Worm (Caenorhabditis elegans) whole organism, midembryonic: Measurements from ENCODE around the gene T19B10.2.

Experiments
- T22C8.4 ChIP-seq: fragments of 200-800 bp; sonication (Bioruptor generic); IDR thresholded peaks from 2 replicates; pipeline ENCODE4 v1.3.6; 2022; ENCODE audit warnings: missing genetic modification characterization, missing compliant biosample characterization
- cog-1 ChIP-seq: sonication (generic microtip); optimal IDR thresholded peaks from 2 replicates; lab custom pipeline; 2016; ENCODE audit warnings: missing genetic modification characterization, missing compliant biosample characterization
- flt-1 ChIP-seq: fragments of 200-800 bp; sonication (Bioruptor generic); IDR thresholded peaks from 2 replicates; pipeline ENCODE4 v1.3.6; 2022; ENCODE audit warnings: missing genetic modification characterization, missing compliant biosample characterization
- klf-2 ChIP-seq: fragments of 200-800 bp; sonication (Bioruptor generic); conservative IDR thresholded peaks from 2 replicates; pipeline ENCODE4 v1.3.6; 2022; ENCODE audit warnings: missing genetic modification reagents, missing genetic modification characterization, missing compliant biosample characterization
- ref-1 ChIP-seq: fragments of 200-800 bp; sonication (Bioruptor generic); conservative IDR thresholded peaks from 2 replicates; pipeline ENCODE4 v1.3.6; 2022; ENCODE audit warnings: missing genetic modification reagents, missing genetic modification characterization, missing compliant biosample characterization
- ztf-29 ChIP-seq: fragments of 200-800 bp; sonication (Bioruptor generic); IDR thresholded peaks from 2 replicates; pipeline ENCODE4 v1.3.6; 2022; ENCODE audit warnings: missing genetic modification reagents, missing genetic modification characterization, missing compliant biosample characterization

ce11 chrV:11225981-11226380 is 4.9 kb downstream of the T19B10.2 start, which contains the start of gene bgal-1:
- no peak for TF ChIP-seq ref-1 (GFP tag; lab: Robert Waterston, UW)
- no peak for TF ChIP-seq T22C8.4 (GFP tag; lab: Robert Waterston, UW)
- no peak for TF ChIP-seq flt-1 (GFP tag; lab: Robert Waterston, UW)
- no peak for TF ChIP-seq ztf-29 (GFP tag; lab: Robert Waterston, UW)
- TF ChIP-seq klf-2, result no peak
- no peak for TF ChIP-seq cog-1 (tag; lab: Kevin White, UChicago)
